Worm (Caenorhabditis elegans): ENCODE measurements around the gene unc-115.
A peak's percentile ranks its signal among the peaks of the same experiment; 100 is the strongest.

Gene unc-115

ce11 chrX:10145011-10145410, 1.7 kb upstream of the unc-115 start (continued):
- TF ChIP-seq ZK337.2 (GFP tag; IDR thresholded peaks at IDR 0.05) (peak; percentile 80), zfp-2 (tag; optimal IDR thresholded peaks at IDR 0.05) (peak; percentile 15), Y5F2A.4 (GFP tag; optimal IDR thresholded peaks at IDR 0.05) (peak; percentile 55), aha-1 (tag) (peak; percentile 99), saeg-2 (GFP tag; IDR thresholded peaks at IDR 0.05) (0 out of 2 replicates have a peak, but pooled peaks have one; percentile 24), mep-1 (tag; optimal IDR thresholded peaks at IDR 0.05) (peak; percentile 58), dve-1 (tag; optimal IDR thresholded peaks at IDR 0.05; ENCODE audit: insufficient read depth) (peak; percentile 65), nhr-76 (tag; optimal IDR thresholded peaks at IDR 0.05) (no peak), D1046.2 (GFP tag; IDR thresholded peaks at IDR 0.05) (peak; percentile 76), F26F4.8 (GFP tag; conservative IDR thresholded peaks at IDR 0.05) (peak; percentile 73; the same call in 1 of the 2 replicates)

- TF ChIP-seq ceh-32 (tag; optimal IDR thresholded peaks at IDR 0.05; ENCODE audit: poor library complexity) (no peak), Y5F2A.4 (GFP tag; optimal IDR thresholded peaks at IDR 0.05) (no peak), lin-13 (GFP tag; optimal IDR thresholded peaks at IDR 0.05) (no peak), F37D6.2 (tag; optimal IDR thresholded peaks at IDR 0.05) (no peak), F44E2.7 (GFP tag; IDR thresholded peaks at IDR 0.05) (no peak), nhr-102 (tag; optimal IDR thresholded peaks at IDR 0.05) (no peak), unc-62 (GFP tag; optimal IDR thresholded peaks at IDR 0.05 in 1 of 2) (peak in 1 of 2 experiments; percentile 98), unc-62 (tag; optimal IDR thresholded peaks at IDR 0.05) (no peak), dmd-6 (GFP tag; IDR thresholded peaks at IDR 0.05) (no peak), dve-1 (tag; optimal IDR thresholded peaks at IDR 0.05; ENCODE audit: insufficient read depth) (no peak)
These were observed 544 bp downstream of the unc-115 start for ce11 chrX:10147236-10147635.

- TF ChIP-seq dmd-8 (GFP tag; IDR thresholded peaks at IDR 0.05) (peak; percentile 59; the same call in 1 of the 2 replicates), lin-15B (tag; optimal IDR thresholded peaks at IDR 0.05) (no peak), Y105C5A.15 (GFP tag; IDR thresholded peaks at IDR 0.05) (no peak), jun-1 (tag; optimal IDR thresholded peaks at IDR 0.05) (no peak), Y48G9A.11 (GFP tag; IDR thresholded peaks at IDR 0.05) (no peak), attf-4 (tag; optimal IDR thresholded peaks at IDR 0.05) (no peak), nhr-25 (tag; optimal IDR thresholded peaks at IDR 0.05; ENCODE audit: borderline replicate concordance, insufficient read depth) (no peak), F37D6.2 (tag; optimal IDR thresholded peaks at IDR 0.05) (no peak), ceh-82 (tag; optimal IDR thresholded peaks at IDR 0.05) (no peak), unc-130 (GFP tag; optimal IDR thresholded peaks at IDR 0.05) (no peak), dmd-6 (GFP tag; IDR thresholded peaks at IDR 0.05) (no peak), daf-12 (tag; optimal IDR thresholded peaks at IDR 0.05) (no peak), mdt-29 (GFP tag; IDR thresholded peaks at IDR 0.05) (no peak), egl-43 (GFP tag; IDR thresholded peaks at IDR 0.05) (peak; percentile 68; the same call in 1 of the 2 replicates), Y5F2A.4 (GFP tag; optimal IDR thresholded peaks at IDR 0.05) (peak; percentile 5), F44E2.7 (GFP tag; IDR thresholded peaks at IDR 0.05) (no peak), dmd-9 (GFP tag; IDR thresholded peaks at IDR 0.05) (no peak), dpl-1 (GFP tag; optimal IDR thresholded peaks at IDR 0.05) (no peak), ceh-32 (tag; optimal IDR thresholded peaks at IDR 0.05; ENCODE audit: poor library complexity) (no peak), sdz-12 (GFP tag; optimal IDR thresholded peaks at IDR 0.05) (no peak), duxl-1 (tag; optimal IDR thresholded peaks at IDR 0.05; ENCODE audit: poor library complexity) (no peak), F10B5.3 (tag; optimal IDR thresholded peaks at IDR 0.05) (no peak), mdl-1 (tag; optimal IDR thresholded peaks at IDR 0.05) (no peak), tra-1 (GFP tag; IDR thresholded peaks at IDR 0.05) (peak; percentile 73), daf-16 (GFP tag; optimal IDR thresholded peaks at IDR 0.05) (peak; percentile 38 to 71), daf-16 (tag; optimal IDR thresholded peaks at IDR 0.05) (peak; percentile 95), R02D3.7 (tag; optimal IDR thresholded peaks at IDR 0.05) (no peak), aly-2 (tag; optimal IDR thresholded peaks at IDR 0.05) (no peak), vab-7 (GFP tag; IDR thresholded peaks at IDR 0.05) (peak; percentile 62; the same call in 1 of the 2 replicates), dve-1 (tag; optimal IDR thresholded peaks at IDR 0.05; ENCODE audit: insufficient read depth) (peak; percentile 61), ceh-28 (tag; optimal IDR thresholded peaks at IDR 0.05) (no peak), nhr-42 (GFP tag; IDR thresholded peaks at IDR 0.05) (no peak), ctbp-1 (GFP tag; IDR thresholded peaks at IDR 0.05) (peak; percentile 47; the same call in 1 of the 2 replicates), F26F4.8 (GFP tag; conservative IDR thresholded peaks at IDR 0.05) (0 out of 2 replicates have a peak, but pooled peaks have one; percentile 37), lin-13 (GFP tag; optimal IDR thresholded peaks at IDR 0.05) (peak; percentile 21), mxl-2 (GFP tag; conservative IDR thresholded peaks at IDR 0.05) (no peak)
These were observed 1.7 kb downstream of the unc-115 start for ce11 chrX:10148235-10148872.
